Worm (Caenorhabditis elegans): ENCODE measurements around the gene C05D12.7.

ce11 chrII:11444973-11445372 is 35.1 kb downstream of the C05D12.7 start, which contains the start of gene W02B12.13:
- TF ChIP-seq nhr-10 (tag; optimal IDR thresholded peaks at IDR 0.05), result no peak
- no peak for TF ChIP-seq lin-15B (tag; optimal IDR thresholded peaks at IDR 0.05)
- TF ChIP-seq nhr-77 (tag; optimal IDR thresholded peaks at IDR 0.05), result no peak
- no peak for TF ChIP-seq lin-39 (tag; optimal IDR thresholded peaks at IDR 0.05)
- TF ChIP-seq ztf-11 (tag; optimal IDR thresholded peaks at IDR 0.05), result no peak
- TF ChIP-seq fos-1 (tag; optimal IDR thresholded peaks at IDR 0.05), result no peak
- no peak for TF ChIP-seq Y75B8A.6 (GFP tag; IDR thresholded peaks at IDR 0.05)
- no peak for TF ChIP-seq ceh-82 (tag; optimal IDR thresholded peaks at IDR 0.05)
- TF ChIP-seq ama-1 (optimal IDR thresholded peaks at IDR 0.05), result no peak
- no peak for TF ChIP-seq nhr-237 (tag; optimal IDR thresholded peaks at IDR 0.05)
- no peak for TF ChIP-seq spr-1 (tag; optimal IDR thresholded peaks at IDR 0.05)
- no peak for TF ChIP-seq nhr-76 (tag; optimal IDR thresholded peaks at IDR 0.05)
- no peak for TF ChIP-seq nhr-11 (tag; optimal IDR thresholded peaks at IDR 0.05)
